Fruit fly (Drosophila melanogaster): ENCODE results near the gene Hsp26.

The Hsp26 gene

dm6 chr3L:9333745-9334382 is 43.4 kb downstream of the Hsp26 start, which contains the start of gene PGRP-LA:
Gene PGRP-LA (plus strand): TSS chr3L:9334332.
- TF ChIP-seq Myc (optimal IDR thresholded peaks at IDR 0.05) (peak; percentile 32), dmrt93B (GFP tag; optimal IDR thresholded peaks at IDR 0.05) (no peak), br (GFP tag; optimal IDR thresholded peaks at IDR 0.05) (no peak), usp (GFP tag; optimal IDR thresholded peaks at IDR 0.05) (no peak), pan (optimal IDR thresholded peaks at IDR 0.05) (no peak), psq (GFP tag; optimal IDR thresholded peaks at IDR 0.05) (no peak), Jra (GFP tag; optimal IDR thresholded peaks at IDR 0.05) (no peak), Vsx2 (GFP tag; optimal IDR thresholded peaks at IDR 0.05; ENCODE audit: partially characterized antibody) (no peak), HLH106 (tag; optimal IDR thresholded peaks at IDR 0.05) (peak; percentile 18), Sp1 (GFP tag; optimal IDR thresholded peaks at IDR 0.05) (no peak), CrebA (GFP tag; optimal IDR thresholded peaks at IDR 0.05; ENCODE audit: borderline replicate concordance) (no peak), jim (GFP tag; optimal IDR thresholded peaks at IDR 0.05) (no peak), Abd-B (GFP tag; optimal IDR thresholded peaks at IDR 0.05) (no peak), foxo (GFP tag; optimal IDR thresholded peaks at IDR 0.05) (peak in 1 of 2 experiments; percentile 2)
